Worm (Caenorhabditis elegans) whole organism, L1 larva: ENCODE data around the gene cec-1.

Experiments
- C04F5.9 ChIP-seq: sonication (generic microtip); optimal IDR thresholded peaks from 2 replicates; lab custom pipeline; 2016; ENCODE audit warnings: missing genetic modification characterization, missing compliant biosample characterization
- F16B12.6 ChIP-seq: fragments of 150-350 bp; optimal IDR thresholded peaks from 2 replicates; lab custom pipeline; 2014; ENCODE audit warnings: missing biosample characterization, missing genetic modification characterization
- Y116A8C.19 ChIP-seq: sonication (generic microtip); optimal IDR thresholded peaks from 2 replicates; lab custom pipeline; 2016; ENCODE audit warnings: missing compliant biosample characterization, missing genetic modification characterization, borderline replicate concordance
- aha-1 ChIP-seq: fragments of 150-350 bp; optimal IDR thresholded peaks from 2 replicates; lab custom pipeline; 2014; ENCODE audit warnings: missing biosample characterization, missing genetic modification characterization
- aly-2 ChIP-seq: fragments of 150-350 bp; optimal IDR thresholded peaks from 2 replicates; lab custom pipeline; 2014; ENCODE audit warnings: missing biosample characterization, missing genetic modification characterization
- ama-1 ChIP-seq: fragments of 150-350 bp; optimal IDR thresholded peaks from 2 replicates; lab custom pipeline; 2014
- ceh-88 ChIP-seq: fragments of 200-800 bp; sonication (Bioruptor generic); IDR thresholded peaks from 2 replicates; pipeline ENCODE4 v1.3.6; 2022; ENCODE audit warnings: missing genetic modification characterization, missing compliant biosample characterization
- ceh-90 ChIP-seq: sonication (generic microtip); optimal IDR thresholded peaks from 2 replicates; lab custom pipeline; 2016; ENCODE audit warnings: missing genetic modification characterization, missing compliant biosample characterization
- ces-1 ChIP-seq: fragments of 150-350 bp; optimal IDR thresholded peaks from 2 replicates; lab custom pipeline; 2014; ENCODE audit warnings: missing biosample characterization, missing genetic modification reagents, missing genetic modification characterization
- dpl-1 ChIP-seq, 3 experiments: fragments of 150-350 bp in 2 of 3; sonication (generic microtip) in 1 of 3; optimal IDR thresholded peaks; 2 replicates each; lab custom pipeline; 2014 to 2017; ENCODE audit warnings: missing biosample characterization in 3 of 3, missing genetic modification characterization in 3 of 3, missing genetic modification reagents in 3 of 3
- dsc-1 ChIP-seq: sonication (generic microtip); optimal IDR thresholded peaks from 2 replicates; lab custom pipeline; 2016; ENCODE audit warnings: mild to moderate bottlenecking, missing genetic modification characterization, missing compliant biosample characterization
- efl-1 ChIP-seq, 4 experiments: fragments of 150-350 bp; optimal IDR thresholded peaks in 3 of 4; peaks in 1 of 4; 1 replicate in 1 of 4; 2 replicates in 3 of 4; lab custom pipeline; 2014; ENCODE audit warnings: missing biosample characterization in 2 of 4, missing genetic modification characterization in 2 of 4, missing genetic modification reagents in 2 of 4
- egl-13 ChIP-seq: sonication (generic microtip); optimal IDR thresholded peaks from 2 replicates; lab custom pipeline; 2016; ENCODE audit warnings: missing genotype, missing genetic modification reagents, missing genetic modification characterization, missing compliant biosample characterization
- egl-27 ChIP-seq, 2 experiments: fragments of 150-350 bp in 1 of 2; sonication (generic microtip); optimal IDR thresholded peaks; 3 replicates each; lab custom pipeline; 2017 to 2018; ENCODE audit warnings: missing biosample characterization in 2 of 2, missing genetic modification characterization in 2 of 2, missing genetic modification reagents in 2 of 2
- elt-3 ChIP-seq, 6 experiments: fragments of 150-350 bp in 1 of 6; sonication (generic microtip); optimal IDR thresholded peaks; 2 replicates each; lab custom pipeline; 2017 to 2018; ENCODE audit warnings: missing biosample characterization in 6 of 6, missing genetic modification characterization in 6 of 6, inconsistent platforms in 1 of 6
- ets-5 ChIP-seq: fragments of 200-800 bp; sonication (Bioruptor generic); IDR thresholded peaks from 2 replicates; pipeline ENCODE4 v1.3.6; 2022; ENCODE audit warnings: missing genetic modification characterization, missing compliant biosample characterization
- fkh-10 ChIP-seq: sonication (generic microtip); optimal IDR thresholded peaks from 2 replicates; lab custom pipeline; 2017; ENCODE audit warnings: missing biosample characterization, missing genetic modification reagents, missing genetic modification characterization
- fkh-4 ChIP-seq: sonication (generic microtip); optimal IDR thresholded peaks from 2 replicates; lab custom pipeline; 2016; ENCODE audit warnings: missing compliant biosample characterization, missing genetic modification characterization, borderline replicate concordance
- fkh-8 ChIP-seq: sonication (generic microtip); optimal IDR thresholded peaks from 2 replicates; lab custom pipeline; 2016; ENCODE audit warnings: mild to moderate bottlenecking, missing genetic modification characterization, missing compliant biosample characterization
- fos-1 ChIP-seq: fragments of 150-350 bp; optimal IDR thresholded peaks from 2 replicates; lab custom pipeline; 2014; ENCODE audit warnings: missing biosample characterization, missing genetic modification characterization
- grh-1 ChIP-seq: fragments of 200-800 bp; sonication (Bioruptor generic); IDR thresholded peaks from 2 replicates; pipeline ENCODE4 v1.3.6; 2022; ENCODE audit warnings: missing genetic modification reagents, missing genetic modification characterization, missing compliant biosample characterization
- hlh-17 ChIP-seq: fragments of 200-800 bp; sonication (Bioruptor generic); optimal IDR thresholded peaks from 2 replicates; lab custom pipeline; 2018; ENCODE audit warnings: missing genetic modification characterization, mild to moderate bottlenecking, missing compliant biosample characterization, moderate library complexity, borderline replicate concordance
- hlh-4 ChIP-seq: sonication (generic microtip); optimal IDR thresholded peaks from 2 replicates; lab custom pipeline; 2016; ENCODE audit warnings: mild to moderate bottlenecking, missing genetic modification characterization, missing compliant biosample characterization
- lin-13 ChIP-seq: fragments of 150-350 bp; optimal IDR thresholded peaks from 2 replicates; lab custom pipeline; 2014; ENCODE audit warnings: missing biosample characterization, missing genetic modification reagents, missing genetic modification characterization
- lin-15B ChIP-seq: fragments of 150-350 bp; sonication (generic microtip); optimal IDR thresholded peaks from 3 replicates; lab custom pipeline; 2014; ENCODE audit warnings: missing biosample characterization, missing genetic modification characterization
- lir-3 ChIP-seq: sonication (generic microtip); optimal IDR thresholded peaks from 2 replicates; lab custom pipeline; 2016; ENCODE audit warnings: mild to moderate bottlenecking, missing genetic modification characterization, moderate library complexity, missing compliant biosample characterization; ENCODE audit not compliant: poor library complexity
- lsy-2 ChIP-seq, 2 experiments: fragments of 150-350 bp; optimal IDR thresholded peaks; 2 replicates each; lab custom pipeline; 2014; ENCODE audit warnings: missing biosample characterization in 2 of 2, missing genetic modification characterization in 2 of 2
- mab-9 ChIP-seq: fragments of 200-800 bp; sonication (Bioruptor generic); IDR thresholded peaks from 2 replicates; pipeline ENCODE4 v1.3.6; 2022; ENCODE audit warnings: missing genetic modification reagents, missing genetic modification characterization, missing compliant biosample characterization
- mdl-1 ChIP-seq, 2 experiments: fragments of 150-350 bp; optimal IDR thresholded peaks; 2 replicates each; lab custom pipeline; 2014 to 2017; ENCODE audit warnings: missing biosample characterization in 2 of 2, missing genetic modification characterization in 2 of 2, inconsistent platforms in 1 of 2
- mep-1 ChIP-seq: fragments of 150-350 bp; optimal IDR thresholded peaks from 2 replicates; lab custom pipeline; 2014; ENCODE audit warnings: missing biosample characterization, missing genetic modification characterization
- nhr-11 ChIP-seq: fragments of 150-350 bp; optimal IDR thresholded peaks from 2 replicates; lab custom pipeline; 2014; ENCODE audit warnings: missing biosample characterization, missing genetic modification characterization
- nhr-12 ChIP-seq: sonication (generic microtip); optimal IDR thresholded peaks from 2 replicates; lab custom pipeline; 2017; ENCODE audit warnings: missing biosample characterization, missing genetic modification characterization
- nhr-19 ChIP-seq: fragments of 200-800 bp; sonication (Bioruptor generic); conservative IDR thresholded peaks from 2 replicates; pipeline ENCODE4 v1.3.6; 2022; ENCODE audit warnings: missing genetic modification characterization, missing compliant biosample characterization
- nhr-20 ChIP-seq: sonication (generic microtip); optimal IDR thresholded peaks from 2 replicates; lab custom pipeline; 2016; ENCODE audit warnings: mild to moderate bottlenecking, missing genetic modification characterization, missing compliant biosample characterization
- nhr-237 ChIP-seq: fragments of 150-350 bp; optimal IDR thresholded peaks from 2 replicates; lab custom pipeline; 2014; ENCODE audit warnings: missing biosample characterization, missing genetic modification characterization
- nhr-47 ChIP-seq: sonication (generic microtip); optimal IDR thresholded peaks from 2 replicates; lab custom pipeline; 2016; ENCODE audit warnings: mild to moderate bottlenecking, missing genetic modification characterization, moderate library complexity, missing compliant biosample characterization
- nhr-71 ChIP-seq: sonication (generic microtip); optimal IDR thresholded peaks from 2 replicates; lab custom pipeline; 2016; ENCODE audit warnings: mild to moderate bottlenecking, missing genetic modification characterization, moderate library complexity, missing compliant biosample characterization
- nhr-76 ChIP-seq: sonication (generic microtip); optimal IDR thresholded peaks from 2 replicates; lab custom pipeline; 2017; ENCODE audit warnings: missing biosample characterization, missing genetic modification characterization
- nhr-85 ChIP-seq: sonication (generic microtip); peaks from one replicate; lab custom pipeline; 2016; ENCODE audit warnings: missing genetic modification characterization, inconsistent platforms, missing compliant biosample characterization
- pag-3 ChIP-seq: sonication (generic microtip); optimal IDR thresholded peaks from 2 replicates; lab custom pipeline; 2017; ENCODE audit warnings: missing genetic modification characterization, mild to moderate bottlenecking, missing compliant biosample characterization, antibody characterized with exemption, borderline replicate concordance; ENCODE audit not compliant: insufficient read depth
- pqm-1 ChIP-seq: sonication (generic microtip); optimal IDR thresholded peaks from 3 replicates; lab custom pipeline; 2017; ENCODE audit warnings: missing biosample characterization, missing genetic modification characterization
- rnt-1 ChIP-seq: sonication (generic microtip); optimal IDR thresholded peaks from 2 replicates; lab custom pipeline; 2016; ENCODE audit warnings: mild to moderate bottlenecking, missing genetic modification characterization, moderate library complexity, missing compliant biosample characterization
- skn-1 ChIP-seq: fragments of 150-350 bp; optimal IDR thresholded peaks from 2 replicates; lab custom pipeline; 2014; ENCODE audit warnings: missing biosample characterization, missing genetic modification characterization
- snpc-4 ChIP-seq: fragments of 150-350 bp; optimal IDR thresholded peaks from 2 replicates; lab custom pipeline; 2014; ENCODE audit warnings: missing biosample characterization, missing genetic modification characterization
- sptf-1 ChIP-seq: fragments of 150-350 bp; optimal IDR thresholded peaks from 2 replicates; lab custom pipeline; 2014; ENCODE audit warnings: missing biosample characterization, missing genetic modification characterization
- tbx-2 ChIP-seq: sonication (generic microtip); optimal IDR thresholded peaks from 2 replicates; lab custom pipeline; 2016; ENCODE audit warnings: missing genetic modification characterization, missing compliant biosample characterization
- unc-130 ChIP-seq: fragments of 150-350 bp; optimal IDR thresholded peaks from 2 replicates; lab custom pipeline; 2017; ENCODE audit warnings: missing biosample characterization, missing genetic modification characterization, inconsistent platforms
- unc-30 ChIP-seq: sonication (generic microtip); optimal IDR thresholded peaks from 2 replicates; lab custom pipeline; 2017; ENCODE audit warnings: missing biosample characterization, missing genetic modification characterization
- unc-62 ChIP-seq: fragments of 150-350 bp; optimal IDR thresholded peaks from 2 replicates; lab custom pipeline; 2014; ENCODE audit warnings: missing biosample characterization, missing genetic modification reagents, missing genetic modification characterization
- vab-15 ChIP-seq: sonication (generic microtip); optimal IDR thresholded peaks from 2 replicates; lab custom pipeline; 2017; ENCODE audit warnings: missing genotype, mild to moderate bottlenecking, missing genetic modification characterization, missing compliant biosample characterization
- xbp-1 ChIP-seq: sonication (generic microtip); optimal IDR thresholded peaks from 2 replicates; lab custom pipeline; 2016; ENCODE audit warnings: missing genetic modification characterization, missing compliant biosample characterization
- ztf-11 ChIP-seq, 2 experiments: sonication (generic microtip); optimal IDR thresholded peaks; 2 replicates each; lab custom pipeline; 2016 to 2017; ENCODE audit warnings: missing genetic modification characterization in 2 of 2, missing biosample characterization in 1 of 2, missing compliant biosample characterization in 1 of 2
- ztf-4 ChIP-seq: fragments of 150-350 bp; optimal IDR thresholded peaks from 2 replicates; lab custom pipeline; 2014; ENCODE audit warnings: missing biosample characterization, missing genetic modification characterization

The cec-1 gene

DNA sequence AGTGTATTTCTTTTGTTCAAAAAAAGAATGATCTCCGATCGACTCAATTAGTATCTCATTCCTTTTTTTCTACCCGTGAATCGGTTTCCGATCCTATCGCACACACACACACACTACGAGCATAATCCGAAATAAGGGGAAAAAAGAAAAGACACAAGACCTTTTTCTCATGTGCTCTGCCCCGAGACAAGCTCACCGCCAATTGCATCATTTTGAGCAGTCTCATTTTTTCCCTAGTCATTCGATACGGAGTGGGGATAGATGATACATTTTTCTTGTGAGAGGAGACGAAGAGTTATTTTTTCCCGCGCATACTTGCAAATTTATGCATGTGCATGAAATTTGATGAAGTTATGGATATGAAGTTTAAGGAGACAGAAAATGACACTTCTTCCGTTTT lies 33.8 kb upstream of the cec-1 start:
- no peak for TF ChIP-seq fos-1 (tag; lab: Kevin White, UChicago)
- TF ChIP-seq rnt-1 (tag; lab: Kevin White, UChicago) = no peak
- peak; percentile 63 for TF ChIP-seq egl-13 (tag; lab: Kevin White, UChicago)
- no peak for TF ChIP-seq unc-62
- TF ChIP-seq fkh-4 (tag; lab: Kevin White, UChicago) = no peak
- no peak for TF ChIP-seq elt-3 (tag; optimal IDR thresholded peaks at IDR 0.05; lab: Kevin White, UChicago)
- TF ChIP-seq nhr-11 (tag; lab: Kevin White, UChicago) = no peak
- no peak for TF ChIP-seq hlh-17 (GFP tag; lab: Kevin White, UChicago)
- TF ChIP-seq mdl-1 (tag; optimal IDR thresholded peaks at IDR 0.05; lab: Kevin White, UChicago) = no peak
- TF ChIP-seq ztf-4 = no peak
- TF ChIP-seq ama-1 (lab: Kevin White, UChicago) = no peak
- TF ChIP-seq pag-3 (tag; lab: Kevin White, UChicago) = no peak
- TF ChIP-seq ceh-88 (GFP tag; lab: Robert Waterston, UW) = no peak
- TF ChIP-seq skn-1 (tag; lab: Kevin White, UChicago) = no peak
- no peak for TF ChIP-seq sptf-1 (tag; lab: Kevin White, UChicago)
- peak; percentile 4 for TF ChIP-seq tbx-2
- TF ChIP-seq ets-5 (GFP tag; lab: Robert Waterston, UW) = no peak
- TF ChIP-seq unc-30 (tag; lab: Kevin White, UChicago) = no peak
- TF ChIP-seq mep-1 (tag; lab: Kevin White, UChicago) = peak; percentile 37
- TF ChIP-seq C04F5.9 = no peak
- no peak for TF ChIP-seq ceh-90 (tag; lab: Kevin White, UChicago)
- TF ChIP-seq lir-3 (tag; lab: Kevin White, UChicago) = no peak
- no peak for TF ChIP-seq F16B12.6 (tag; lab: Kevin White, UChicago)
- TF ChIP-seq nhr-12 (tag; lab: Kevin White, UChicago) = no peak
- no peak for TF ChIP-seq aha-1 (tag; lab: Kevin White, UChicago)
- TF ChIP-seq dpl-1 (GFP tag; optimal IDR thresholded peaks at IDR 0.05; lab: Kevin White, UChicago) = peak in 1 of 3 experiments; percentile 43
- TF ChIP-seq Y116A8C.19 = no peak
- no peak for TF ChIP-seq nhr-237
- peak; percentile 78 for TF ChIP-seq fkh-8 (tag; lab: Kevin White, UChicago)
- no peak for TF ChIP-seq snpc-4 (tag; lab: Kevin White, UChicago)
- TF ChIP-seq fkh-10 = peak; percentile 66
- TF ChIP-seq grh-1 (GFP tag; lab: Robert Waterston, UW) = no peak
- TF ChIP-seq ztf-11 (tag; optimal IDR thresholded peaks at IDR 0.05; lab: Kevin White, UChicago) = no peak
- TF ChIP-seq hlh-4 (tag; lab: Kevin White, UChicago) = no peak
- TF ChIP-seq aly-2 (tag; lab: Kevin White, UChicago) = no peak
- peak; percentile 42 for TF ChIP-seq nhr-47 (tag; lab: Kevin White, UChicago)
- TF ChIP-seq ces-1 (GFP tag; lab: Kevin White, UChicago) = peak; percentile 4
- no peak for TF ChIP-seq mab-9 (GFP tag; lab: Robert Waterston, UW)
- no peak for TF ChIP-seq lin-15B (tag; lab: Kevin White, UChicago)
- TF ChIP-seq nhr-20 (tag; lab: Kevin White, UChicago) = no peak
- TF ChIP-seq lsy-2 (tag; optimal IDR thresholded peaks at IDR 0.05; lab: Kevin White, UChicago) = peak; percentile 15 to 54
- TF ChIP-seq nhr-85 (tag; lab: Kevin White, UChicago) = no peak
- TF ChIP-seq efl-1 (optimal IDR thresholded peaks at IDR 0.05; lab: Kevin White, UChicago) = peak; percentile 3 to 8
- TF ChIP-seq efl-1 (GFP tag; optimal IDR thresholded peaks at IDR 0.05 in 1 of 2; lab: Kevin White, UChicago) = peak in 1 of 2 experiments; percentile 72
- no peak for TF ChIP-seq nhr-76 (tag; lab: Kevin White, UChicago)
- peak; percentile 26 for TF ChIP-seq lin-13 (GFP tag; lab: Kevin White, UChicago)
- no peak for TF ChIP-seq unc-130 (tag; lab: Kevin White, UChicago)
- no peak for TF ChIP-seq pqm-1 (tag; lab: Kevin White, UChicago)
- TF ChIP-seq nhr-71 (tag; lab: Kevin White, UChicago) = peak; percentile 63
- peak; percentile 71 for TF ChIP-seq dsc-1 (tag; lab: Kevin White, UChicago)
- TF ChIP-seq vab-15 (tag; lab: Kevin White, UChicago) = no peak
- TF ChIP-seq xbp-1 (tag; lab: Kevin White, UChicago) = peak; percentile 3
- TF ChIP-seq egl-27 (tag; optimal IDR thresholded peaks at IDR 0.05; lab: Kevin White, UChicago) = no peak
- TF ChIP-seq nhr-19 = no peak
